Worm (Caenorhabditis elegans) whole organism, late embryonic: Measurements from ENCODE around the gene EGAP9.3.

Experiments used
- ahr-1 ChIP-seq: sonication (generic microtip); optimal IDR thresholded peaks from 2 replicates; lab custom pipeline; 2016; ENCODE audit warnings: missing genetic modification characterization, missing compliant biosample characterization
- ceh-2 ChIP-seq: sonication (generic microtip); optimal IDR thresholded peaks from 2 replicates; lab custom pipeline; 2016; ENCODE audit warnings: missing genotype, missing genetic modification characterization, missing compliant biosample characterization
- ceh-22 ChIP-seq: sonication (generic microtip); optimal IDR thresholded peaks from 2 replicates; lab custom pipeline; 2017; ENCODE audit warnings: missing biosample characterization, missing genetic modification characterization
- ceh-24 ChIP-seq: sonication (generic microtip); optimal IDR thresholded peaks from 2 replicates; lab custom pipeline; 2016; ENCODE audit warnings: mild to moderate bottlenecking, missing genetic modification characterization, missing compliant biosample characterization
- ceh-30 ChIP-seq: fragments of 150-350 bp; optimal IDR thresholded peaks from 2 replicates; lab custom pipeline; 2014; ENCODE audit warnings: missing biosample characterization, missing genetic modification characterization
- ceh-45 ChIP-seq: fragments of 200-800 bp; sonication (Bioruptor generic); IDR thresholded peaks from 2 replicates; pipeline ENCODE4 v1.3.6; 2022; ENCODE audit warnings: missing genetic modification reagents, missing genetic modification characterization, missing compliant biosample characterization
- ceh-48 ChIP-seq: sonication (generic microtip); optimal IDR thresholded peaks from 2 replicates; lab custom pipeline; 2016; ENCODE audit warnings: missing genetic modification characterization, inconsistent platforms, missing compliant biosample characterization
- ceh-9 ChIP-seq: sonication (generic microtip); optimal IDR thresholded peaks from 2 replicates; lab custom pipeline; 2016; ENCODE audit warnings: mild to moderate bottlenecking, missing genetic modification characterization, inconsistent platforms, missing compliant biosample characterization
- che-1 ChIP-seq: sonication (generic microtip); optimal IDR thresholded peaks from 2 replicates; lab custom pipeline; 2016; ENCODE audit warnings: mild to moderate bottlenecking, missing genetic modification characterization, missing compliant biosample characterization
- elt-2 ChIP-seq: sonication (generic microtip); optimal IDR thresholded peaks from 2 replicates; lab custom pipeline; 2016; ENCODE audit warnings: missing genetic modification reagents, missing genetic modification characterization, missing compliant biosample characterization
- elt-4 ChIP-seq: sonication (generic microtip); optimal IDR thresholded peaks from 2 replicates; lab custom pipeline; 2016; ENCODE audit warnings: missing genetic modification characterization, missing compliant biosample characterization
- fax-1 ChIP-seq: sonication (generic microtip); optimal IDR thresholded peaks from 2 replicates; lab custom pipeline; 2016; ENCODE audit warnings: missing genotype, missing genetic modification characterization, missing compliant biosample characterization
- hlh-30 ChIP-seq: sonication (generic microtip); optimal IDR thresholded peaks from 2 replicates; lab custom pipeline; 2017; ENCODE audit warnings: antibody characterized with exemption, missing genetic modification characterization, missing compliant biosample characterization; ENCODE audit not compliant: insufficient read depth
- lim-6 ChIP-seq: sonication (generic microtip); optimal IDR thresholded peaks from 2 replicates; lab custom pipeline; 2016; ENCODE audit warnings: missing genetic modification characterization, missing compliant biosample characterization
- lin-11 ChIP-seq: fragments of 200-800 bp; sonication (Bioruptor generic); optimal IDR thresholded peaks from 2 replicates; lab custom pipeline; 2018; ENCODE audit warnings: mild to moderate bottlenecking, missing genetic modification characterization, missing compliant biosample characterization
- nfya-1 ChIP-seq: sonication (generic microtip); optimal IDR thresholded peaks from 2 replicates; lab custom pipeline; 2017; ENCODE audit warnings: missing genetic modification characterization, mild to moderate bottlenecking, missing compliant biosample characterization, antibody characterized with exemption, moderate library complexity
- nhr-11 ChIP-seq: fragments of 150-350 bp; optimal IDR thresholded peaks from 2 replicates; lab custom pipeline; 2014; ENCODE audit warnings: missing biosample characterization, missing genetic modification characterization
- nhr-232 ChIP-seq: sonication (generic microtip); optimal IDR thresholded peaks from 2 replicates; lab custom pipeline; 2016; ENCODE audit warnings: missing genetic modification characterization, missing compliant biosample characterization
- odd-2 ChIP-seq: sonication (generic microtip); optimal IDR thresholded peaks from 2 replicates; lab custom pipeline; 2017; ENCODE audit warnings: antibody characterized with exemption, mild to moderate bottlenecking, missing genetic modification characterization, missing compliant biosample characterization
- pag-3 ChIP-seq: sonication (generic microtip); optimal IDR thresholded peaks from 2 replicates; lab custom pipeline; 2016; ENCODE audit warnings: missing compliant biosample characterization, missing genetic modification characterization, borderline replicate concordance
- pat-9 ChIP-seq: fragments of 200-800 bp; sonication (Bioruptor generic); optimal IDR thresholded peaks from 2 replicates; lab custom pipeline; 2018; ENCODE audit warnings: mild to moderate bottlenecking, missing genetic modification characterization, moderate library complexity, missing compliant biosample characterization
- pax-1 ChIP-seq: fragments of 150-350 bp; optimal IDR thresholded peaks from 2 replicates; lab custom pipeline; 2014; ENCODE audit warnings: missing biosample characterization, missing genetic modification characterization
- pha-2 ChIP-seq: sonication (generic microtip); optimal IDR thresholded peaks from 2 replicates; lab custom pipeline; 2017; ENCODE audit warnings: mild to moderate bottlenecking, missing genetic modification characterization, missing compliant biosample characterization
- pha-4 ChIP-seq: fragments of 150-350 bp; optimal IDR thresholded peaks from 2 replicates; lab custom pipeline; 2018; ENCODE audit warnings: missing biosample characterization, missing genetic modification reagents, missing genetic modification characterization
- pqm-1 ChIP-seq: sonication (generic microtip); optimal IDR thresholded peaks from 2 replicates; lab custom pipeline; 2016; ENCODE audit warnings: missing genetic modification characterization, missing compliant biosample characterization
- pros-1 ChIP-seq: fragments of 150-350 bp; optimal IDR thresholded peaks from 2 replicates; lab custom pipeline; 2014; ENCODE audit warnings: missing biosample characterization, missing genetic modification reagents, missing genetic modification characterization
- ref-2 ChIP-seq: sonication (generic microtip); optimal IDR thresholded peaks from 2 replicates; lab custom pipeline; 2016; ENCODE audit warnings: missing genetic modification characterization, missing compliant biosample characterization
- rnt-1 ChIP-seq: sonication (generic microtip); optimal IDR thresholded peaks from 2 replicates; lab custom pipeline; 2016; ENCODE audit warnings: missing genetic modification characterization, missing compliant biosample characterization
- sox-2 ChIP-seq: fragments of 200-800 bp; sonication (Bioruptor generic); IDR thresholded peaks from 2 replicates; pipeline ENCODE4 v1.3.6; 2022; ENCODE audit warnings: missing genetic modification reagents, missing genetic modification characterization, missing compliant biosample characterization
- syd-9 ChIP-seq: sonication (generic microtip); optimal IDR thresholded peaks from 2 replicates; lab custom pipeline; 2016; ENCODE audit warnings: mild to moderate bottlenecking, missing genetic modification characterization, moderate library complexity, missing compliant biosample characterization
- unc-3 ChIP-seq, 2 experiments: fragments of 200-800 bp in 1 of 2; sonication (Bioruptor generic) in 1 of 2; sonication (generic microtip) in 1 of 2; conservative IDR thresholded peaks in 1 of 2; optimal IDR thresholded peaks in 1 of 2; 2 replicates each; pipeline versions ENCODE4 v1.3.6 to Lab custom; 2016 to 2022; ENCODE audit warnings: missing compliant biosample characterization in 2 of 2, missing genetic modification characterization in 2 of 2, missing genetic modification reagents in 1 of 2
- unc-42 ChIP-seq: sonication (generic microtip); optimal IDR thresholded peaks from 2 replicates; lab custom pipeline; 2016; ENCODE audit warnings: missing genotype, missing genetic modification characterization, missing compliant biosample characterization
- unc-86 ChIP-seq: sonication (generic microtip); optimal IDR thresholded peaks from 2 replicates; lab custom pipeline; 2016; ENCODE audit warnings: missing genetic modification characterization, missing compliant biosample characterization

The EGAP9.3 gene

ce11 chrV:6616294-6616693, 36.4 kb upstream of the EGAP9.3 start:
- TF ChIP-seq ceh-24 (tag; lab: Kevin White, UChicago) (no peak), lim-6 (tag; lab: Kevin White, UChicago) (no peak), sox-2 (GFP tag; lab: Robert Waterston, UW) (no peak), nhr-11 (no peak), rnt-1 (tag; lab: Kevin White, UChicago) (no peak), pag-3 (tag; lab: Kevin White, UChicago) (no peak), syd-9 (no peak), ceh-30 (tag; lab: Kevin White, UChicago) (no peak), ceh-22 (no peak), pat-9 (tag; lab: Kevin White, UChicago) (no peak), pha-4 (tag; lab: Kevin White, UChicago) (no peak), odd-2 (no peak), pqm-1 (tag; lab: Kevin White, UChicago) (no peak), ceh-2 (tag; lab: Kevin White, UChicago) (no peak), ceh-48 (tag; lab: Kevin White, UChicago) (no peak), unc-42 (tag; lab: Kevin White, UChicago) (no peak), pha-2 (tag; lab: Kevin White, UChicago) (no peak)
- TF ChIP-seq, all 69 proteins: peak for 0

ce11 chrV:6614968-6615367, 35.0 kb upstream of the EGAP9.3 start:
- TF ChIP-seq pha-4 (tag; lab: Kevin White, UChicago) (no peak), elt-4 (tag; lab: Kevin White, UChicago) (peak; percentile 19), hlh-30 (no peak), unc-3 (GFP tag; conservative IDR thresholded peaks at IDR 0.05; lab: Robert Waterston, UW) (no peak), unc-3 (tag; optimal IDR thresholded peaks at IDR 0.05; lab: Kevin White, UChicago) (no peak)
- TF ChIP-seq, all 69 proteins: peak for 1

DNA sequence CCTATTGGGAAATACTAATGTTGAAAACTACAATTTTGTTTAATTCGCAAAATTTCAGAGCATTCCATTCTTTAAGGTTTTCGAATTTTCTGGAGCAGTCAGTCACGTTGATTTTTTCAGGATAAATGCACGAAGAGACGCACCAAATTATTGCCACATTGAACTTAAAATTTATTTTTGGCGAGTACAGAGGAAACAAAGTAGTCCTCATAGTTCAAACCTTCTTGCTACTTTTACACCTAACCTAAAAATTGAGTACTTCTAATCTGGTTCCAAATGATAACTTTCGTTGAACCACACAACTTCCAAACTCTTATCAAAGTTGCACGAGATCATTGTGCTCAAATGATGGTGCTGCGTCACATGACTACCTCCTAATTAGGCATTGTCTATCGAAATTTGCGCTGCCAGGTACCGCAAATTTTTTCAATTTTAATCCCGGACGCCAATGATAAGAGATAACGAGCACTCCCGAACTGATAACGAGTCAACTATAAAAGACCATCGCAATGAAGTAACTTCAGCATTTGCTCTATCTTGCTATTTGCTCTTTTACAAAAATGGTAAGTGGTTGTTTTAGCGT, 34.3 kb upstream of the EGAP9.3 start, which contains the start of gene cpr-4:
TSS of gene cpr-4 (plus strand) at position 523 of the 583 bp plus-strand sequence.
- TF ChIP-seq elt-2 (tag; lab: Kevin White, UChicago) (peak; percentile 91), lim-6 (tag; lab: Kevin White, UChicago) (no peak), pqm-1 (tag; lab: Kevin White, UChicago) (peak; percentile 63), ceh-9 (tag; lab: Kevin White, UChicago) (no peak)

DNA sequence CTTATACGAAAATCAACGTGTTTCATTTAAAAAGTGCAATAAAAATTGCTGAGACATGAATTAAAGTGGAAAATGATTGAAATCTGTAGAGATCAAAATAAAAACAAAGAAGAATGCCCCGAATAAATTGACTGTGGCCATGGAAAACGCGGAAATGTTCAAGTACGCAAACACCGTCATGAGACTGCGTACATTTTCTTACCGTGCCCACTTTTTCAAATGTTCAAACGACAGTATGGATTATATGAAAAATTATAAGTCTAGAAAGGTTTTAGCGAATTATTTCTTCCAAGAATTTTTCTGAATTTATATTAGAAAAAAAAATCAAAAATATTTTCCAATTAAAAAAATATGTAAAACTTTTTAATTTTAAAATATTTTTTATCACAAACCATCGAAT, 31.6 kb upstream of the EGAP9.3 start:
- TF ChIP-seq lim-6 (tag; lab: Kevin White, UChicago) = no peak
- no peak for TF ChIP-seq nhr-11
- no peak for TF ChIP-seq unc-86 (tag; lab: Kevin White, UChicago)
- no peak for TF ChIP-seq ahr-1 (tag; lab: Kevin White, UChicago)
- no peak for TF ChIP-seq nfya-1 (tag; lab: Kevin White, UChicago)
- TF ChIP-seq hlh-30 = no peak
- TF ChIP-seq lin-11 = no peak
- TF ChIP-seq fax-1 (tag; lab: Kevin White, UChicago) = no peak
- no peak for TF ChIP-seq unc-3 (GFP tag; conservative IDR thresholded peaks at IDR 0.05; lab: Robert Waterston, UW)
- no peak for TF ChIP-seq unc-3 (tag; optimal IDR thresholded peaks at IDR 0.05; lab: Kevin White, UChicago)
- no peak for TF ChIP-seq ref-2 (tag; lab: Kevin White, UChicago)
- no peak for TF ChIP-seq nhr-232 (tag; lab: Kevin White, UChicago)
- no peak for TF ChIP-seq pros-1 (tag; lab: Kevin White, UChicago)
- no peak for TF ChIP-seq ceh-30 (tag; lab: Kevin White, UChicago)
- TF ChIP-seq pax-1 (tag; lab: Kevin White, UChicago) = no peak

DNA sequence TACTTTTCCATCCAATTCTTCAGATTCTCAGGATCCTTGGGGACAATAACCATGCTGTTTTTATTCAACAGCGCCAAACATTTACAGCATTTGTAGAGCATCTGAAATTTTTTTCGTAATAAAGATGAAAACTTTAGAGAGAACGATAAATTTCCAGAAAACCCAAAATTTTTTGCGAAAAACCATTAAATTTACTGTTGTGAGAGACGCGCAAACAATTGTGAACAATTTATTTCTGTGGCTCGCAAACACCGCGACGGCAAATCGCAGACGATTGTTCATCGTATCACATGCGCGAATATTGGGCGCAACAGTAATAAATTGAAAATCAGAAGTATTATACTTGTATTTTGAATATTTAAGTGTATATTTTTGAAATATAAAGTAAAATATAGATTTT, 31.1 kb upstream of the EGAP9.3 start, which contains the start of gene gon-14:
TSS of gene gon-14 (minus strand) at position 101 of the 400 bp plus-strand sequence.
- no peak for TF ChIP-seq hlh-30
- TF ChIP-seq che-1 (tag; lab: Kevin White, UChicago) = no peak
- no peak for TF ChIP-seq ceh-45
